Worm (Caenorhabditis elegans) whole organism, L1 larva: ENCODE data around the gene F11D5.1.
A peak's percentile ranks its signal among the peaks of the same experiment; 100 is the strongest.

ENCODE experiments used
- C34B4.2 ChIP-seq: sonication (generic microtip); optimal IDR thresholded peaks from 2 replicates; lab custom pipeline; 2017; ENCODE audit warnings: mild to moderate bottlenecking, missing genetic modification characterization, missing compliant biosample characterization
- F16B12.6 ChIP-seq: fragments of 150-350 bp; optimal IDR thresholded peaks from 2 replicates; lab custom pipeline; 2014; ENCODE audit warnings: missing biosample characterization, missing genetic modification characterization
- aha-1 ChIP-seq: fragments of 150-350 bp; optimal IDR thresholded peaks from 2 replicates; lab custom pipeline; 2014; ENCODE audit warnings: missing biosample characterization, missing genetic modification characterization
- alr-1 ChIP-seq: fragments of 200-800 bp; sonication (Bioruptor generic); optimal IDR thresholded peaks from 2 replicates; lab custom pipeline; 2018; ENCODE audit warnings: borderline replicate concordance, mild to moderate bottlenecking, missing genetic modification characterization, missing compliant biosample characterization
- aly-2 ChIP-seq: fragments of 150-350 bp; optimal IDR thresholded peaks from 2 replicates; lab custom pipeline; 2014; ENCODE audit warnings: missing biosample characterization, missing genetic modification characterization
- blmp-1 ChIP-seq: fragments of 150-350 bp; optimal IDR thresholded peaks from 2 replicates; lab custom pipeline; 2014; ENCODE audit warnings: missing biosample characterization, missing genetic modification characterization
- ceh-90 ChIP-seq: sonication (generic microtip); optimal IDR thresholded peaks from 2 replicates; lab custom pipeline; 2016; ENCODE audit warnings: missing genetic modification characterization, missing compliant biosample characterization
- dsc-1 ChIP-seq: sonication (generic microtip); optimal IDR thresholded peaks from 2 replicates; lab custom pipeline; 2016; ENCODE audit warnings: mild to moderate bottlenecking, missing genetic modification characterization, missing compliant biosample characterization
- efl-1 ChIP-seq, 4 experiments: fragments of 150-350 bp; optimal IDR thresholded peaks in 3 of 4; peaks in 1 of 4; 1 replicate in 1 of 4; 2 replicates in 3 of 4; lab custom pipeline; 2014; ENCODE audit warnings: missing biosample characterization in 2 of 4, missing genetic modification characterization in 2 of 4, missing genetic modification reagents in 2 of 4
- egl-13 ChIP-seq: sonication (generic microtip); optimal IDR thresholded peaks from 2 replicates; lab custom pipeline; 2016; ENCODE audit warnings: missing genotype, missing genetic modification reagents, missing genetic modification characterization, missing compliant biosample characterization
- egl-27 ChIP-seq, 2 experiments: fragments of 150-350 bp in 1 of 2; sonication (generic microtip); optimal IDR thresholded peaks; 3 replicates each; lab custom pipeline; 2017 to 2018; ENCODE audit warnings: missing biosample characterization in 2 of 2, missing genetic modification characterization in 2 of 2, missing genetic modification reagents in 2 of 2
- elt-3 ChIP-seq, 6 experiments: fragments of 150-350 bp in 1 of 6; sonication (generic microtip); optimal IDR thresholded peaks; 2 replicates each; lab custom pipeline; 2017 to 2018; ENCODE audit warnings: missing biosample characterization in 6 of 6, missing genetic modification characterization in 6 of 6, inconsistent platforms in 1 of 6
- ets-5 ChIP-seq: fragments of 200-800 bp; sonication (Bioruptor generic); IDR thresholded peaks from 2 replicates; pipeline ENCODE4 v1.3.6; 2022; ENCODE audit warnings: missing genetic modification characterization, missing compliant biosample characterization
- fkh-10 ChIP-seq: sonication (generic microtip); optimal IDR thresholded peaks from 2 replicates; lab custom pipeline; 2017; ENCODE audit warnings: missing biosample characterization, missing genetic modification reagents, missing genetic modification characterization
- fkh-8 ChIP-seq: sonication (generic microtip); optimal IDR thresholded peaks from 2 replicates; lab custom pipeline; 2016; ENCODE audit warnings: mild to moderate bottlenecking, missing genetic modification characterization, missing compliant biosample characterization
- hlh-17 ChIP-seq: fragments of 200-800 bp; sonication (Bioruptor generic); optimal IDR thresholded peaks from 2 replicates; lab custom pipeline; 2018; ENCODE audit warnings: missing genetic modification characterization, mild to moderate bottlenecking, missing compliant biosample characterization, moderate library complexity, borderline replicate concordance
- irx-1 ChIP-seq: sonication (generic microtip); optimal IDR thresholded peaks from 2 replicates; lab custom pipeline; 2016; ENCODE audit warnings: missing genetic modification characterization, missing compliant biosample characterization
- lin-13 ChIP-seq: fragments of 150-350 bp; optimal IDR thresholded peaks from 2 replicates; lab custom pipeline; 2014; ENCODE audit warnings: missing biosample characterization, missing genetic modification reagents, missing genetic modification characterization
- lin-14 ChIP-seq: fragments of 200-800 bp; sonication (Bioruptor generic); optimal IDR thresholded peaks from 2 replicates; lab custom pipeline; 2018; ENCODE audit warnings: mild to moderate bottlenecking, missing genetic modification characterization, moderate library complexity, missing compliant biosample characterization
- lin-15B ChIP-seq: fragments of 150-350 bp; sonication (generic microtip); optimal IDR thresholded peaks from 3 replicates; lab custom pipeline; 2014; ENCODE audit warnings: missing biosample characterization, missing genetic modification characterization
- lin-39 ChIP-seq: fragments of 150-350 bp; optimal IDR thresholded peaks from 2 replicates; lab custom pipeline; 2014; ENCODE audit warnings: missing biosample characterization, missing genetic modification reagents, missing genetic modification characterization
- lir-3 ChIP-seq: sonication (generic microtip); optimal IDR thresholded peaks from 2 replicates; lab custom pipeline; 2016; ENCODE audit warnings: mild to moderate bottlenecking, missing genetic modification characterization, moderate library complexity, missing compliant biosample characterization; ENCODE audit not compliant: poor library complexity
- lsy-2 ChIP-seq, 2 experiments: fragments of 150-350 bp; optimal IDR thresholded peaks; 2 replicates each; lab custom pipeline; 2014; ENCODE audit warnings: missing biosample characterization in 2 of 2, missing genetic modification characterization in 2 of 2
- nhr-11 ChIP-seq: fragments of 150-350 bp; optimal IDR thresholded peaks from 2 replicates; lab custom pipeline; 2014; ENCODE audit warnings: missing biosample characterization, missing genetic modification characterization
- nhr-12 ChIP-seq: sonication (generic microtip); optimal IDR thresholded peaks from 2 replicates; lab custom pipeline; 2017; ENCODE audit warnings: missing biosample characterization, missing genetic modification characterization
- nhr-20 ChIP-seq: sonication (generic microtip); optimal IDR thresholded peaks from 2 replicates; lab custom pipeline; 2016; ENCODE audit warnings: mild to moderate bottlenecking, missing genetic modification characterization, missing compliant biosample characterization
- nhr-237 ChIP-seq: fragments of 150-350 bp; optimal IDR thresholded peaks from 2 replicates; lab custom pipeline; 2014; ENCODE audit warnings: missing biosample characterization, missing genetic modification characterization
- nhr-28 ChIP-seq: fragments of 150-350 bp; optimal IDR thresholded peaks from 2 replicates; lab custom pipeline; 2014; ENCODE audit warnings: missing biosample characterization, missing genetic modification characterization
- nhr-47 ChIP-seq: sonication (generic microtip); optimal IDR thresholded peaks from 2 replicates; lab custom pipeline; 2016; ENCODE audit warnings: mild to moderate bottlenecking, missing genetic modification characterization, moderate library complexity, missing compliant biosample characterization
- nhr-71 ChIP-seq: sonication (generic microtip); optimal IDR thresholded peaks from 2 replicates; lab custom pipeline; 2016; ENCODE audit warnings: mild to moderate bottlenecking, missing genetic modification characterization, moderate library complexity, missing compliant biosample characterization
- nhr-84 ChIP-seq: sonication (generic microtip); optimal IDR thresholded peaks from 2 replicates; lab custom pipeline; 2017; ENCODE audit warnings: missing biosample characterization, missing genetic modification characterization
- nhr-85 ChIP-seq: sonication (generic microtip); peaks from one replicate; lab custom pipeline; 2016; ENCODE audit warnings: missing genetic modification characterization, inconsistent platforms, missing compliant biosample characterization
- nhr-90 ChIP-seq: sonication (generic microtip); optimal IDR thresholded peaks from 2 replicates; lab custom pipeline; 2016; ENCODE audit warnings: mild to moderate bottlenecking, missing genetic modification characterization, missing compliant biosample characterization; ENCODE audit not compliant: poor library complexity
- pag-3 ChIP-seq: sonication (generic microtip); optimal IDR thresholded peaks from 2 replicates; lab custom pipeline; 2017; ENCODE audit warnings: missing genetic modification characterization, mild to moderate bottlenecking, missing compliant biosample characterization, antibody characterized with exemption, borderline replicate concordance; ENCODE audit not compliant: insufficient read depth
- pax-3 ChIP-seq: fragments of 200-800 bp; sonication (Bioruptor generic); optimal IDR thresholded peaks from 2 replicates; lab custom pipeline; 2018; ENCODE audit warnings: mild to moderate bottlenecking, missing genetic modification characterization, moderate library complexity, missing compliant biosample characterization
- rnt-1 ChIP-seq: sonication (generic microtip); optimal IDR thresholded peaks from 2 replicates; lab custom pipeline; 2016; ENCODE audit warnings: mild to moderate bottlenecking, missing genetic modification characterization, moderate library complexity, missing compliant biosample characterization
- skn-1 ChIP-seq: fragments of 150-350 bp; optimal IDR thresholded peaks from 2 replicates; lab custom pipeline; 2014; ENCODE audit warnings: missing biosample characterization, missing genetic modification characterization
- snpc-4 ChIP-seq: fragments of 150-350 bp; optimal IDR thresholded peaks from 2 replicates; lab custom pipeline; 2014; ENCODE audit warnings: missing biosample characterization, missing genetic modification characterization
- sox-4 ChIP-seq: sonication (generic microtip); optimal IDR thresholded peaks from 2 replicates; lab custom pipeline; 2016; ENCODE audit warnings: missing genetic modification characterization, missing compliant biosample characterization
- swsn-7 ChIP-seq: sonication (generic microtip); optimal IDR thresholded peaks from 2 replicates; lab custom pipeline; 2016; ENCODE audit warnings: missing genetic modification characterization, missing compliant biosample characterization
- tbx-2 ChIP-seq: sonication (generic microtip); optimal IDR thresholded peaks from 2 replicates; lab custom pipeline; 2016; ENCODE audit warnings: missing genetic modification characterization, missing compliant biosample characterization
- unc-130 ChIP-seq: fragments of 150-350 bp; optimal IDR thresholded peaks from 2 replicates; lab custom pipeline; 2017; ENCODE audit warnings: missing biosample characterization, missing genetic modification characterization, inconsistent platforms
- unc-30 ChIP-seq: sonication (generic microtip); optimal IDR thresholded peaks from 2 replicates; lab custom pipeline; 2017; ENCODE audit warnings: missing biosample characterization, missing genetic modification characterization
- unc-86 ChIP-seq: sonication (generic microtip); optimal IDR thresholded peaks from 2 replicates; lab custom pipeline; 2016; ENCODE audit warnings: missing genetic modification characterization, missing compliant biosample characterization
- unc-98 ChIP-seq: fragments of 200-800 bp; sonication (Bioruptor generic); IDR thresholded peaks from 2 replicates; pipeline ENCODE4 v1.3.6; 2022; ENCODE audit warnings: missing genetic modification characterization, missing compliant biosample characterization
- ztf-11 ChIP-seq, 2 experiments: sonication (generic microtip); optimal IDR thresholded peaks; 2 replicates each; lab custom pipeline; 2016 to 2017; ENCODE audit warnings: missing genetic modification characterization in 2 of 2, missing biosample characterization in 1 of 2, missing compliant biosample characterization in 1 of 2

The F11D5.1 gene

DNA sequence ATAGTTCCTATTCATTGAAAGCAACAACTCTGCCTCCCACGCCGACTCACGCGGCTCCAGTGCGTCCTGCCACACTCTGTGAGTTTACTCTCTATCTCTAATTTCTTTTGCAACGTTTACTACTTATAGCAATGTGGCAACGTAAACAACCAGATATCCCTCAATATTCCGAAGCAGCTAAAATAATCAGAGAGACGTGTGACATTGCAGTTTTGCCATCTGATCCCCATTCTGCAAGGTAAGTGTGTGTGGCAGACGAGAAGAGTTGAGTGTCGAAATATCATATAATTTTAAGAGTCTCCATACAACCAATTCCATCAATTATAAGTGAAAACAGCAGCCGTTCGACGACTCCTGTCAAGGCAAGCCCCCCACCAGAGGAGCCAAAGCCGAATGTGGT lies 7.0 kb downstream of the F11D5.1 start:
- TF ChIP-seq egl-13 (tag; lab: Kevin White, UChicago) (peak; percentile 59), swsn-7 (no peak), sox-4 (tag; lab: Kevin White, UChicago) (peak; percentile 30), nhr-84 (tag; lab: Kevin White, UChicago) (no peak), elt-3 (tag; optimal IDR thresholded peaks at IDR 0.05; lab: Kevin White, UChicago) (no peak), ceh-90 (tag; lab: Kevin White, UChicago) (no peak), fkh-8 (tag; lab: Kevin White, UChicago) (peak; percentile 83), unc-130 (tag; lab: Kevin White, UChicago) (no peak), ztf-11 (tag; optimal IDR thresholded peaks at IDR 0.05; lab: Kevin White, UChicago) (no peak), C34B4.2 (no peak), ets-5 (no peak), lsy-2 (tag; optimal IDR thresholded peaks at IDR 0.05; lab: Kevin White, UChicago) (peak in 1 of 2 experiments; percentile 5), nhr-90 (tag; lab: Kevin White, UChicago) (no peak), unc-30 (no peak), nhr-20 (tag; lab: Kevin White, UChicago) (no peak), lin-39 (tag; lab: Kevin White, UChicago) (no peak), nhr-71 (tag; lab: Kevin White, UChicago) (peak; percentile 33), nhr-47 (tag; lab: Kevin White, UChicago) (peak; percentile 13), fkh-10 (GFP tag; lab: Kevin White, UChicago) (no peak), lin-15B (tag; lab: Kevin White, UChicago) (no peak), snpc-4 (tag; lab: Kevin White, UChicago) (no peak), egl-27 (tag; optimal IDR thresholded peaks at IDR 0.05; lab: Kevin White, UChicago) (no peak), F16B12.6 (tag; lab: Kevin White, UChicago) (no peak), aha-1 (tag; lab: Kevin White, UChicago) (no peak), pag-3 (tag; lab: Kevin White, UChicago) (no peak), lir-3 (tag; lab: Kevin White, UChicago) (no peak), lin-13 (GFP tag; lab: Kevin White, UChicago) (no peak), tbx-2 (no peak), dsc-1 (tag; lab: Kevin White, UChicago) (peak; percentile 58), blmp-1 (tag; lab: Kevin White, UChicago) (no peak), lin-14 (GFP tag; lab: Kevin White, UChicago) (peak; percentile 40), nhr-85 (tag; lab: Kevin White, UChicago) (no peak), nhr-11 (no peak), nhr-237 (tag; lab: Kevin White, UChicago) (no peak), pax-3 (no peak), nhr-12 (tag; lab: Kevin White, UChicago) (no peak), rnt-1 (no peak), unc-98 (GFP tag; lab: Robert Waterston, UW) (no peak), hlh-17 (GFP tag; lab: Kevin White, UChicago) (no peak), irx-1 (tag; lab: Kevin White, UChicago) (no peak), nhr-28 (tag; lab: Kevin White, UChicago) (no peak), skn-1 (tag; lab: Kevin White, UChicago) (no peak), alr-1 (no peak), aly-2 (tag; lab: Kevin White, UChicago) (no peak), efl-1 (optimal IDR thresholded peaks at IDR 0.05; lab: Kevin White, UChicago) (no peak), efl-1 (GFP tag; optimal IDR thresholded peaks at IDR 0.05 in 1 of 2; lab: Kevin White, UChicago) (no peak), unc-86 (tag; lab: Kevin White, UChicago) (no peak)
